Worm (Caenorhabditis elegans): ENCODE results near the gene srh-276.

- TF ChIP-seq elt-1 (tag; optimal IDR thresholded peaks at IDR 0.05): no peak
- no peak for TF ChIP-seq ama-1 (optimal IDR thresholded peaks at IDR 0.05)
- no peak for TF ChIP-seq nhr-11 (tag; optimal IDR thresholded peaks at IDR 0.05)
- peak; percentile 98 to 99 for TF ChIP-seq lsy-2 (tag; optimal IDR thresholded peaks at IDR 0.05)
- TF ChIP-seq nhr-237 (tag; optimal IDR thresholded peaks at IDR 0.05): no peak
- peak; percentile 82 for TF ChIP-seq nhr-25 (tag; optimal IDR thresholded peaks at IDR 0.05)
- peak; percentile 28 for TF ChIP-seq ceh-82 (tag; optimal IDR thresholded peaks at IDR 0.05)
- TF ChIP-seq unc-39 (tag; optimal IDR thresholded peaks at IDR 0.05): no peak
- peak; percentile 43 for TF ChIP-seq nhr-77 (tag; optimal IDR thresholded peaks at IDR 0.05)
- peak; percentile 69 for TF ChIP-seq lin-11 (tag; optimal IDR thresholded peaks at IDR 0.05)
Measured at ce11 chrV:15511613-15512216, 17.5 kb upstream of the srh-276 start, which contains the start of gene rpl-38.
